Worm (Caenorhabditis elegans) whole organism, midembryonic: ENCODE measurements around the gene gen-1.

Source experiments
- T22C8.4 ChIP-seq: fragments of 200-800 bp; sonication (Bioruptor generic); IDR thresholded peaks from 2 replicates; pipeline ENCODE4 v1.3.6; 2022; ENCODE audit warnings: missing genetic modification characterization, missing compliant biosample characterization
- cog-1 ChIP-seq: sonication (generic microtip); optimal IDR thresholded peaks from 2 replicates; lab custom pipeline; 2016; ENCODE audit warnings: missing genetic modification characterization, missing compliant biosample characterization
- flt-1 ChIP-seq: fragments of 200-800 bp; sonication (Bioruptor generic); IDR thresholded peaks from 2 replicates; pipeline ENCODE4 v1.3.6; 2022; ENCODE audit warnings: missing genetic modification characterization, missing compliant biosample characterization
- klf-2 ChIP-seq: fragments of 200-800 bp; sonication (Bioruptor generic); conservative IDR thresholded peaks from 2 replicates; pipeline ENCODE4 v1.3.6; 2022; ENCODE audit warnings: missing genetic modification reagents, missing genetic modification characterization, missing compliant biosample characterization
- med-1 ChIP-seq: sonication (generic microtip); optimal IDR thresholded peaks from 2 replicates; lab custom pipeline; 2017; ENCODE audit warnings: missing genetic modification characterization, mild to moderate bottlenecking, missing compliant biosample characterization, antibody characterized with exemption, missing genetic modification reagents; ENCODE audit not compliant: insufficient read depth
- ref-1 ChIP-seq: fragments of 200-800 bp; sonication (Bioruptor generic); conservative IDR thresholded peaks from 2 replicates; pipeline ENCODE4 v1.3.6; 2022; ENCODE audit warnings: missing genetic modification reagents, missing genetic modification characterization, missing compliant biosample characterization
- tab-1 ChIP-seq: fragments of 200-800 bp; sonication (Bioruptor generic); IDR thresholded peaks from 2 replicates; pipeline ENCODE4 v1.3.6; 2022; ENCODE audit warnings: missing genetic modification characterization, missing compliant biosample characterization
- ztf-23 ChIP-seq: fragments of 200-800 bp; sonication (Bioruptor generic); IDR thresholded peaks from 2 replicates; pipeline ENCODE4 v1.3.6; 2022; ENCODE audit warnings: missing genetic modification reagents, missing genetic modification characterization, missing compliant biosample characterization
- ztf-29 ChIP-seq: fragments of 200-800 bp; sonication (Bioruptor generic); IDR thresholded peaks from 2 replicates; pipeline ENCODE4 v1.3.6; 2022; ENCODE audit warnings: missing genetic modification reagents, missing genetic modification characterization, missing compliant biosample characterization

Gene gen-1

ce11 chrIII:6202440-6202839 lies 45.5 kb downstream of the gen-1 start:
- TF ChIP-seq ztf-23, result no peak
- no peak for TF ChIP-seq med-1 (GFP tag; lab: Kevin White, UChicago)
- no peak for TF ChIP-seq ztf-29 (GFP tag; lab: Robert Waterston, UW)
- no peak for TF ChIP-seq flt-1
- no peak for TF ChIP-seq klf-2 (GFP tag; lab: Robert Waterston, UW)
- no peak for TF ChIP-seq cog-1 (tag; lab: Kevin White, UChicago)
- no peak for TF ChIP-seq T22C8.4 (GFP tag; lab: Robert Waterston, UW)
- TF ChIP-seq tab-1 (GFP tag; lab: Robert Waterston, UW), result no peak
- no peak for TF ChIP-seq ref-1

ce11 chrIII:6201325-6201724 lies 46.6 kb downstream of the gen-1 start:
- TF ChIP-seq klf-2 (GFP tag; lab: Robert Waterston, UW) (no peak), ztf-23 (no peak), T22C8.4 (GFP tag; lab: Robert Waterston, UW) (no peak), ref-1 (no peak), med-1 (GFP tag; lab: Kevin White, UChicago) (no peak), tab-1 (GFP tag; lab: Robert Waterston, UW) (no peak), flt-1 (no peak), ztf-29 (GFP tag; lab: Robert Waterston, UW) (no peak), cog-1 (tag; lab: Kevin White, UChicago) (no peak)

- TF ChIP-seq ztf-29 (GFP tag; lab: Robert Waterston, UW), result no peak
- TF ChIP-seq tab-1 (GFP tag; lab: Robert Waterston, UW), result no peak
- TF ChIP-seq ztf-23, result peak; percentile 74
- TF ChIP-seq T22C8.4 (GFP tag; lab: Robert Waterston, UW), result peak; percentile 76
These were observed 49.4 kb downstream of the gen-1 start, which contains the start of the genes C23G10.7 and rpn-2 for ce11 chrIII:6198378-6199234. TSS of gene C23G10.7 (minus strand) at chrIII:6198414. TSS of gene rpn-2 (plus strand) at chrIII:6199184.
